Worm (Caenorhabditis elegans) whole organism, young adult: ENCODE data around the gene tmem-135.

ENCODE experiments used
- B0261.1 ChIP-seq: sonication (generic microtip); optimal IDR thresholded peaks from 2 replicates; lab custom pipeline; 2016; ENCODE audit warnings: mild to moderate bottlenecking, missing genetic modification characterization, moderate library complexity, missing compliant biosample characterization
- C06A6.2 ChIP-seq: fragments of 200-800 bp; sonication (Bioruptor generic); conservative IDR thresholded peaks from 2 replicates; pipeline ENCODE4 v1.3.6; 2022; ENCODE audit warnings: missing genetic modification characterization, missing compliant biosample characterization
- F10E7.11 ChIP-seq: sonication (generic microtip); optimal IDR thresholded peaks from 2 replicates; lab custom pipeline; 2017; ENCODE audit warnings: mild to moderate bottlenecking, missing genetic modification characterization, moderate library complexity, missing compliant biosample characterization
- K12H6.12 ChIP-seq: fragments of 200-800 bp; sonication (Bioruptor generic); optimal IDR thresholded peaks from 2 replicates; lab custom pipeline; 2018; ENCODE audit warnings: mild to moderate bottlenecking, missing genetic modification characterization, missing compliant biosample characterization
- T07F8.4 ChIP-seq: sonication (generic microtip); optimal IDR thresholded peaks from 2 replicates; lab custom pipeline; 2016; ENCODE audit warnings: mild to moderate bottlenecking, missing genetic modification characterization, moderate library complexity, missing compliant biosample characterization
- Y53F4B.3 ChIP-seq: fragments of 200-800 bp; sonication (Bioruptor generic); IDR thresholded peaks from 2 replicates; pipeline ENCODE4 v1.3.6; 2022; ENCODE audit warnings: missing genetic modification reagents, missing genetic modification characterization, missing compliant biosample characterization
- Y67H2A.10 ChIP-seq: fragments of 200-800 bp; sonication (Bioruptor generic); conservative IDR thresholded peaks from 2 replicates; pipeline ENCODE4 v1.3.6; 2022; ENCODE audit warnings: missing genetic modification reagents, missing genetic modification characterization, missing compliant biosample characterization
- Y79H2A.3 ChIP-seq: fragments of 200-800 bp; sonication (Bioruptor generic); conservative IDR thresholded peaks from 2 replicates; pipeline ENCODE4 v1.3.6; 2022; ENCODE audit warnings: missing genetic modification reagents, missing genetic modification characterization, missing compliant biosample characterization
- Y95B8A.8 ChIP-seq: fragments of 200-800 bp; sonication (Bioruptor generic); IDR thresholded peaks from 2 replicates; pipeline ENCODE4 v1.3.6; 2022; ENCODE audit warnings: missing genetic modification reagents, missing genetic modification characterization, missing compliant biosample characterization
- aptf-3 ChIP-seq: fragments of 200-800 bp; sonication (Bioruptor generic); IDR thresholded peaks from 2 replicates; pipeline ENCODE4 v1.3.6; 2022; ENCODE audit warnings: missing genetic modification characterization, missing compliant biosample characterization
- attf-5 ChIP-seq: fragments of 200-800 bp; sonication (Bioruptor generic); optimal IDR thresholded peaks from 2 replicates; lab custom pipeline; 2018; ENCODE audit warnings: mild to moderate bottlenecking, missing genetic modification characterization, missing compliant biosample characterization
- cebp-1 ChIP-seq, 2 experiments: fragments of 200-800 bp in 1 of 2; sonication (Bioruptor generic) in 1 of 2; sonication (generic microtip) in 1 of 2; IDR thresholded peaks in 1 of 2; optimal IDR thresholded peaks in 1 of 2; 2 replicates each; pipeline versions ENCODE4 v1.3.6 to Lab custom; 2017 to 2022; ENCODE audit warnings: missing compliant biosample characterization in 2 of 2, missing genetic modification characterization in 2 of 2, mild to moderate bottlenecking in 1 of 2, missing genetic modification reagents in 1 of 2, moderate library complexity in 1 of 2
- egl-18 ChIP-seq: fragments of 200-800 bp; sonication (Bioruptor generic); IDR thresholded peaks from 2 replicates; pipeline ENCODE4 v1.3.6; 2022; ENCODE audit warnings: missing genetic modification reagents, missing genetic modification characterization, missing compliant biosample characterization
- egrh-3 ChIP-seq: fragments of 200-800 bp; sonication (Bioruptor generic); IDR thresholded peaks from 2 replicates; pipeline ENCODE4 v1.3.6; 2022; ENCODE audit warnings: missing genetic modification reagents, missing genetic modification characterization, missing compliant biosample characterization
- ets-4 ChIP-seq: fragments of 200-800 bp; sonication (Bioruptor generic); optimal IDR thresholded peaks from 2 replicates; lab custom pipeline; 2018; ENCODE audit warnings: mild to moderate bottlenecking, missing genetic modification characterization, missing compliant biosample characterization
- him-1 ChIP-seq: sonication (generic microtip); optimal IDR thresholded peaks from 2 replicates; lab custom pipeline; 2016; ENCODE audit warnings: missing genotype, missing genetic modification reagents, missing genetic modification characterization, missing compliant biosample characterization
- hlh-12 ChIP-seq: sonication (generic microtip); optimal IDR thresholded peaks from 2 replicates; lab custom pipeline; 2016; ENCODE audit warnings: missing genetic modification characterization, missing compliant biosample characterization
- let-526 ChIP-seq: fragments of 200-800 bp; sonication (Bioruptor generic); IDR thresholded peaks from 2 replicates; pipeline ENCODE4 v1.3.6; 2022; ENCODE audit warnings: missing genetic modification reagents, missing genetic modification characterization, missing compliant biosample characterization
- lsl-1 ChIP-seq: fragments of 200-800 bp; sonication (Bioruptor generic); optimal IDR thresholded peaks from 2 replicates; lab custom pipeline; 2018; ENCODE audit warnings: mild to moderate bottlenecking, missing genetic modification characterization, moderate library complexity, missing compliant biosample characterization
- madf-10 ChIP-seq: sonication (generic microtip); optimal IDR thresholded peaks from 2 replicates; lab custom pipeline; 2016; ENCODE audit warnings: mild to moderate bottlenecking, missing genetic modification characterization, missing compliant biosample characterization
- nfya-1 ChIP-seq: sonication (generic microtip); optimal IDR thresholded peaks from 2 replicates; lab custom pipeline; 2017; ENCODE audit warnings: antibody characterized with exemption, missing compliant biosample characterization, missing genetic modification characterization, borderline replicate concordance; ENCODE audit not compliant: insufficient read depth
- nfya-2 ChIP-seq: fragments of 200-800 bp; sonication (Bioruptor generic); IDR thresholded peaks from 2 replicates; pipeline ENCODE4 v1.3.6; 2022; ENCODE audit warnings: missing genetic modification reagents, missing genetic modification characterization, missing compliant biosample characterization
- nfyb-1 ChIP-seq: fragments of 200-800 bp; sonication (Bioruptor generic); IDR thresholded peaks from 2 replicates; pipeline ENCODE4 v1.3.6; 2022; ENCODE audit warnings: missing genetic modification reagents, missing genetic modification characterization, missing compliant biosample characterization
- nhr-27 ChIP-seq: fragments of 200-800 bp; sonication (Bioruptor generic); optimal IDR thresholded peaks from 2 replicates; lab custom pipeline; 2018; ENCODE audit warnings: mild to moderate bottlenecking, missing genetic modification characterization, moderate library complexity, missing compliant biosample characterization
- nhr-80 ChIP-seq: sonication (generic microtip); optimal IDR thresholded peaks from 2 replicates; lab custom pipeline; 2016; ENCODE audit warnings: missing genetic modification characterization, missing compliant biosample characterization
- rpc-1 ChIP-seq, 2 experiments: fragments of 150-350 bp in 1 of 2; sonication (generic microtip) in 1 of 2; optimal IDR thresholded peaks; 2 replicates each; lab custom pipeline; 2014 to 2018; ENCODE audit warnings: missing biosample characterization in 1 of 2, missing genetic modification characterization in 1 of 2, missing genetic modification reagents in 1 of 2, missing genotype in 1 of 2
- snpc-1.1 ChIP-seq: sonication (generic microtip); optimal IDR thresholded peaks from 2 replicates; lab custom pipeline; 2017; ENCODE audit warnings: missing genetic modification characterization, mild to moderate bottlenecking, missing compliant biosample characterization, antibody characterized with exemption, moderate library complexity, missing genotype, missing genetic modification reagents; ENCODE audit not compliant: insufficient read depth
- ztf-18 ChIP-seq: sonication (generic microtip); optimal IDR thresholded peaks from 2 replicates; lab custom pipeline; 2016; ENCODE audit warnings: missing genotype, mild to moderate bottlenecking, missing genetic modification characterization, missing compliant biosample characterization
- ztf-22 ChIP-seq: fragments of 200-800 bp; sonication (Bioruptor generic); optimal IDR thresholded peaks from 2 replicates; lab custom pipeline; 2018; ENCODE audit warnings: mild to moderate bottlenecking, missing genetic modification characterization, moderate library complexity, missing compliant biosample characterization
- ztf-3 ChIP-seq: fragments of 200-800 bp; sonication (Bioruptor generic); optimal IDR thresholded peaks from 2 replicates; lab custom pipeline; 2018; ENCODE audit warnings: mild to moderate bottlenecking, missing genetic modification characterization, missing compliant biosample characterization

tmem-135 gene

DNA sequence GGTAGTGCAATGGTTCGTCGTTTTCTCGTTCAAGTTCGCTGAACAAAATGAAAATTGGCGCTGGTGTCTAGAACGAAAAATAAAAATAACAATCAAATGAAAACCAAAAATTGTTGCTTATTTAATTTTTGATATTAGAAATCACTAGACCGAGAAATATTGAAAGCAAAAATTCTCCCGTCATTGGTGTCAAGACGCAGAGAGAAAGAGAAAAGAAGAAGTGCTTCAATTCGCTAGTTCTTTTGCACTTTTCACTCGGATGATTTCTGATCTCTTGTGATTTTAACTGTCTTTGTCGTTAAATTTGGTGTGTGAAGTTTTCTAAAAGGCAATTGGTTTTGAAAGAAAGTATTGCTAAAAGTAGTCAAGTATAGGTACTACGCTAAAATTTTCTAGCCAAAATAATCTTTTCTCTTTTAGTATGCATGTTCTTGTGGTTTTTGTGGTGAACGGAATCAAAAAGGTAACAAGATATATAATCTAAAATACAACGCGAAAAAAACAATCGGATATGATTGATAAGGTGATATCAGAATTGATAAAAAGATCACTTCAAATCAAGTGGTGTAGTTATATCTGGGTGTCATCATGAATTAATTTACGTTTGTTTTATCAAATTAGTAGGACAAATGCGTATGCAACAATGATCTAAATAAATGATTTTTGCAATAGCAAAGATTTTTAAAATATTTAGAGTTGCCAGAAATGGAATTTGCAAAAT is 10.4 kb upstream of the tmem-135 start:
- TF ChIP-seq Y79H2A.3 (GFP tag; lab: Robert Waterston, UW) (no peak), let-526 (GFP tag; lab: Robert Waterston, UW) (no peak), egl-18 (GFP tag; lab: Robert Waterston, UW) (no peak), B0261.1 (tag; lab: Kevin White, UChicago) (no peak), hlh-12 (tag; lab: Kevin White, UChicago) (no peak), him-1 (no peak), Y53F4B.3 (GFP tag; lab: Robert Waterston, UW) (no peak)

DNA sequence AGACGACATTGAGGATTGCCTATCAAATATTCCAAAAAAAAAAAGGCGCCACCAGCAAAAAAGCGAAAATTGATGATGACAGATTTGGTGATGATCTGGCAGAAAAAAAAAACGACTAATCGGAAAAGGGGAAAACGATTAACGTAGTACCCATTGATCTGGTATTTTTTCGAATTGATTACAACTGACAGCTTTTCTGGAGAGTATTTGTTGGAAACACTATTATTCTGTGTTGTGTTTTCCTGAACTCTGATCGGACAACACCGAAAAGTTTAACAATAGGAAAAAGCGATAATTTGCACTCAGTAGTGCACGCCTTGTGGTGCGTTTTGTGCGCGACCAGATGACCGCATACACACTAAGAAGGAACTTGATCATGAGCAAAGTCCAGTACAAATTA is 8.9 kb upstream of the tmem-135 start:
- TF ChIP-seq madf-10 (tag; lab: Kevin White, UChicago) (no peak), nfya-2 (GFP tag; lab: Robert Waterston, UW) (no peak), rpc-1 (optimal IDR thresholded peaks at IDR 0.05; lab: Kevin White, UChicago) (no peak), rpc-1 (tag; optimal IDR thresholded peaks at IDR 0.05; lab: Kevin White, UChicago) (no peak), him-1 (no peak), aptf-3 (GFP tag; lab: Robert Waterston, UW) (no peak), Y95B8A.8 (GFP tag; lab: Robert Waterston, UW) (no peak), Y53F4B.3 (GFP tag; lab: Robert Waterston, UW) (no peak), F10E7.11 (no peak), snpc-1.1 (no peak), lsl-1 (GFP tag; lab: Kevin White, UChicago) (no peak), K12H6.12 (tag; lab: Kevin White, UChicago) (no peak), ztf-22 (GFP tag; lab: Kevin White, UChicago) (no peak), nfya-1 (tag; lab: Kevin White, UChicago) (no peak)

DNA sequence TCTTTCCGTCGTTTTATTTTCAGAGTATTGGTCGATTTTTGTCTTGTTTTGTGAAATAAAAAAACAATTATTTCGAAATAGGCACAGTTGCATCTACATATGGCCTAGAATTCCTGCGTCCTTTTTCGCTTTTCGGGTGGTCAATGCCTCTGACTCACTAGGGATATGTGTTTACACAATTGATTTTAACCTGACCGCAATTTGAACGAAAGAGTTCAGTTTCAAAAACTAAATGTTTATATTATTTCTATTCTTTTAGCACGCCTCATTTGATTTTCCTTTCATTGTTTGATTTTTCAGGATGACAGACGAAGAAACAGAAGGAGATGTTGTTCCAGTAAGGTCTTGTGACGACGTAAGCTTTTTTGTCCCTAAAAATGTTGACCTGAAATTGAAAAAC is 5.7 kb upstream of the tmem-135 start, which contains the start of gene mfsd-12:
TSS of gene mfsd-12 (plus strand) at position 301 of the 400 bp plus-strand sequence.
- TF ChIP-seq cebp-1 (GFP tag; IDR thresholded peaks at IDR 0.05; lab: Robert Waterston, UW) (0 out of 2 replicates have a peak, but pooled peaks have one; percentile 24), cebp-1 (tag; optimal IDR thresholded peaks at IDR 0.05; lab: Kevin White, UChicago) (peak; percentile 69), T07F8.4 (tag; lab: Kevin White, UChicago) (no peak), nhr-27 (tag; lab: Kevin White, UChicago) (no peak), ztf-18 (tag; lab: Kevin White, UChicago) (no peak), ztf-3 (no peak), C06A6.2 (GFP tag; lab: Robert Waterston, UW) (no peak), hlh-12 (tag; lab: Kevin White, UChicago) (no peak)
- TF ChIP-seq, all 124 proteins: peak for 1

DNA sequence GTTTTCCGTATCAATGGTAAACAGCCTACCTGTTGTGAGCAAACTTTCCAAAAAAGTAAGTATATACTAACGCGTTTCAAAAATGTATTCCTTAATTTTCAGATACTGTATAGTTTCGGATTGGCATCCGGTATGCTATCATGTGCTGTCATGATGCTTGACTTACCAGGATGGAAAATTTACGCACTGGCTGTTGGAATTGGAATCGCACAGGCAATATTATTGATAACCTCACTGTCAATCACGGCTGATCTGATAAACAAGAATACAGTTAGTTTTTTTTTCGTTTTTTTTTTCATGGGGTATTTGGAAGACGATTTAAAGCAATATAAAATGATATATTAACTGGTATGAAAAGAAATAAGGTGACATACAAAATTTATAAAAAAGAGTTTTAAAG is 1.7 kb upstream of the tmem-135 start:
- peak; percentile 88 for TF ChIP-seq ets-4 (GFP tag; lab: Kevin White, UChicago)
- no peak for TF ChIP-seq egrh-3 (GFP tag; lab: Robert Waterston, UW)
- peak; percentile 76 for TF ChIP-seq nhr-80 (tag; lab: Kevin White, UChicago)
- TF ChIP-seq attf-5: no peak

DNA sequence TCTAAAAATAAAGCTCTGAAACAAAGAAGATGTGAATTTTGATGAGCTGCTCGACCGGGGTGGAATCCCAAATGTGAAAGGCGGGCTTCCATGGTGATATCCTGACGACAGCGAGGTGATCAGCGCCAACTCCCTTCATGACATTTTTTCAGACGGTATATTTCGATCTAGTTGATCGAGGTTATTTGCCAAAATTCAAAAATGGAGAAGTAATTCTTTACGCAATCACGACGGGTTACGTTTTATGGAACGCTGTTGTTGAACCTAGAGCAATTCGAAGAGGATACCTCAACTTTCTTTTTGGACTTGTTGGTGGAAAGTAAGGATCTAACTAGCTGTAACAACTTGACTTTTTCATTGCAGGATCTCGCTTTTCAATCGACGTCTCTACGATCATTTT is 3.2 kb downstream of the tmem-135 start:
- TF ChIP-seq nfyb-1: 0 out of 2 replicates have a peak, but pooled peaks have one; percentile 22
- TF ChIP-seq Y67H2A.10 (GFP tag; lab: Robert Waterston, UW): no peak
